Fruit fly (Drosophila melanogaster) whole organism, embryonic: ENCODE results near the gene CG33640.

ENCODE experiments used
- Asciz ChIP-seq: fragments of 200-800 bp; sonication (Bioruptor generic); optimal IDR thresholded peaks from 2 replicates; lab custom pipeline; 2017; ENCODE audit warnings: missing biosample characterization, mild to moderate bottlenecking, missing genetic modification characterization, missing genetic modification reagents
- Atf3 ChIP-seq: fragments of 200-800 bp; sonication (Bioruptor generic); optimal IDR thresholded peaks from 3 replicates; lab custom pipeline; 2016; ENCODE audit warnings: missing biosample characterization, missing genetic modification characterization
- Bteb2 ChIP-seq: fragments of 200-800 bp; sonication (Bioruptor generic); optimal IDR thresholded peaks from 2 replicates; lab custom pipeline; 2016; ENCODE audit warnings: missing biosample characterization, missing genetic modification characterization
- CG10462 ChIP-seq: fragments of 200-800 bp; sonication (Bioruptor generic); optimal IDR thresholded peaks from 2 replicates; lab custom pipeline; 2016; ENCODE audit warnings: missing biosample characterization, missing genetic modification characterization
- CG11560 ChIP-seq: fragments of 200-800 bp; sonication (Bioruptor generic); IDR thresholded peaks from 3 replicates; pipeline ENCODE4 v1.3.6; 2022; ENCODE audit warnings: missing biosample characterization, missing genetic modification characterization
- CG11696 ChIP-seq: fragments of 200-800 bp; sonication (Bioruptor generic); IDR thresholded peaks from 2 replicates; pipeline ENCODE4 v1.3.6; 2022; ENCODE audit warnings: missing biosample characterization, missing genetic modification characterization
- CG12219 ChIP-seq: fragments of 200-800 bp; sonication (Bioruptor generic); optimal IDR thresholded peaks from 3 replicates; lab custom pipeline; 2018; ENCODE audit warnings: missing biosample characterization, mild to moderate bottlenecking, missing genetic modification characterization
- CG12744 ChIP-seq: fragments of 200-800 bp; sonication (Bioruptor generic); optimal IDR thresholded peaks from 2 replicates; lab custom pipeline; 2016; ENCODE audit warnings: missing biosample characterization, missing genetic modification characterization
- CG14014 ChIP-seq: fragments of 200-800 bp; sonication (Bioruptor generic); IDR thresholded peaks from 2 replicates; pipeline ENCODE4 v1.3.6; 2022; ENCODE audit warnings: missing biosample characterization, missing genetic modification characterization
- CG14860 ChIP-seq: fragments of 200-800 bp; sonication (Bioruptor generic); IDR thresholded peaks from 3 replicates; pipeline ENCODE4 v1.3.6; 2022; ENCODE audit warnings: missing biosample characterization, missing genetic modification characterization; ENCODE audit not compliant: partially characterized antibody
- CG17186 ChIP-seq: fragments of 200-800 bp; sonication (Bioruptor generic); optimal IDR thresholded peaks from 3 replicates; lab custom pipeline; 2017; ENCODE audit warnings: missing biosample characterization, missing genetic modification reagents, missing genetic modification characterization
- CG17829 ChIP-seq: fragments of 200-800 bp; optimal IDR thresholded peaks from 2 replicates; lab custom pipeline; 2019; ENCODE audit warnings: missing biosample characterization, mild to moderate bottlenecking, missing genetic modification characterization, moderate library complexity
- CG18476 ChIP-seq: fragments of 200-800 bp; sonication (Bioruptor generic); optimal IDR thresholded peaks from 2 replicates; lab custom pipeline; 2016; ENCODE audit warnings: missing biosample characterization, mild to moderate bottlenecking, missing genetic modification characterization
- CG31365 ChIP-seq: fragments of 200-800 bp; sonication (Bioruptor generic); optimal IDR thresholded peaks from 2 replicates; lab custom pipeline; 2018; ENCODE audit warnings: missing biosample characterization, mild to moderate bottlenecking, missing genetic modification characterization
- CG33557 ChIP-seq: fragments of 200-800 bp; sonication (Bioruptor generic); optimal IDR thresholded peaks from 2 replicates; lab custom pipeline; 2019; ENCODE audit warnings: missing biosample characterization, mild to moderate bottlenecking, missing genetic modification characterization, moderate library complexity
- CG34224 ChIP-seq: fragments of 200-800 bp; sonication (Bioruptor generic); IDR thresholded peaks from 3 replicates; pipeline ENCODE4 v1.3.6; 2022; ENCODE audit warnings: missing biosample characterization, missing genetic modification characterization; ENCODE audit not compliant: partially characterized antibody
- CG4282 ChIP-seq: fragments of 200-800 bp; sonication (Bioruptor generic); optimal IDR thresholded peaks from 2 replicates; lab custom pipeline; 2016; ENCODE audit warnings: missing biosample characterization, missing genetic modification characterization
- CG4820 ChIP-seq: fragments of 200-800 bp; sonication (Bioruptor generic); optimal IDR thresholded peaks from 3 replicates; lab custom pipeline; 2016; ENCODE audit warnings: missing biosample characterization, missing genetic modification characterization
- CG6654 ChIP-seq: fragments of 200-800 bp; sonication (Bioruptor generic); optimal IDR thresholded peaks from 2 replicates; lab custom pipeline; 2017; ENCODE audit warnings: missing biosample characterization, mild to moderate bottlenecking, missing genetic modification characterization
- CG6791 ChIP-seq: fragments of 200-800 bp; sonication (Bioruptor generic); IDR thresholded peaks from 3 replicates; pipeline ENCODE4 v1.3.6; 2022; ENCODE audit warnings: missing biosample characterization, missing genetic modification characterization; ENCODE audit not compliant: partially characterized antibody
- CG8290 ChIP-seq, 3 experiments: fragments of 200-800 bp; sonication (Bioruptor generic); optimal IDR thresholded peaks; 2 replicates each; lab custom pipeline; 2016 to 2019; ENCODE audit warnings: missing biosample characterization in 3 of 3, missing genetic modification characterization in 3 of 3, mild to moderate bottlenecking in 2 of 3, moderate library complexity in 1 of 3
- CG8924 ChIP-seq: fragments of 200-800 bp; optimal IDR thresholded peaks from 3 replicates; lab custom pipeline; 2019; ENCODE audit warnings: missing biosample characterization, mild to moderate bottlenecking, missing genetic modification characterization, moderate library complexity
- CG9727 ChIP-seq: fragments of 200-800 bp; sonication (Bioruptor generic); optimal IDR thresholded peaks from 3 replicates; lab custom pipeline; 2017; ENCODE audit warnings: missing biosample characterization, mild to moderate bottlenecking, missing genetic modification characterization
- CTCF ChIP-seq: fragments of 200-800 bp; sonication (Bioruptor generic); optimal IDR thresholded peaks from 2 replicates; lab custom pipeline; 2017; ENCODE audit warnings: missing biosample characterization, mild to moderate bottlenecking, missing genetic modification characterization, moderate library complexity
- Dad ChIP-seq: fragments of 200-800 bp; sonication (Bioruptor generic); optimal IDR thresholded peaks from 3 replicates; lab custom pipeline; 2016; ENCODE audit warnings: missing biosample characterization, missing genetic modification characterization
- E2f2 ChIP-seq: fragments of 200-800 bp; sonication (Bioruptor generic); IDR thresholded peaks from 2 replicates; pipeline ENCODE4 v1.3.6; 2022; ENCODE audit warnings: missing biosample characterization, missing genetic modification characterization
- Hr78 ChIP-seq, 2 experiments: fragments of 200-800 bp in 1 of 2; fragments of >200 bp in 1 of 2; sonication (Bioruptor generic) in 1 of 2; optimal IDR thresholded peaks; 2 replicates each; lab custom pipeline; 2017 to 2019; ENCODE audit warnings: missing biosample characterization in 2 of 2, missing genetic modification characterization in 2 of 2, mild to moderate bottlenecking in 1 of 2, moderate library complexity in 1 of 2
- Med ChIP-seq: fragments of 200-800 bp; sonication (Bioruptor generic); peaks from one replicate; lab custom pipeline; 2016; ENCODE audit warnings: missing biosample characterization, missing genetic modification characterization, mild to moderate bottlenecking, inconsistent platforms, moderate library complexity
- Oaz ChIP-seq: fragments of 200-800 bp; sonication (Bioruptor generic); IDR thresholded peaks from 2 replicates; pipeline ENCODE4 v1.3.6; 2022; ENCODE audit warnings: missing biosample characterization, missing genetic modification characterization
- Pdp1 ChIP-seq, 2 experiments: fragments of 200-800 bp; sonication (Bioruptor generic); optimal IDR thresholded peaks; 3 replicates each; lab custom pipeline; 2016; ENCODE audit warnings: missing biosample characterization in 2 of 2, missing genetic modification characterization in 2 of 2, mild to moderate bottlenecking in 1 of 2, moderate library complexity in 1 of 2
- Xrp1 ChIP-seq: fragments of 200-800 bp; sonication (Bioruptor generic); IDR thresholded peaks from 2 replicates; pipeline ENCODE4 v1.3.6; 2022; ENCODE audit warnings: missing biosample characterization, missing genetic modification characterization
- ac ChIP-seq: fragments of 200-800 bp; sonication (Bioruptor generic); optimal IDR thresholded peaks from 3 replicates; lab custom pipeline; 2017; ENCODE audit warnings: missing biosample characterization, mild to moderate bottlenecking, missing genetic modification characterization
- al ChIP-seq: fragments of 200-800 bp; sonication (Bioruptor generic); IDR thresholded peaks from 2 replicates; pipeline ENCODE4 v1.3.6; 2022; ENCODE audit warnings: missing biosample characterization, missing genetic modification characterization
- bab2 ChIP-seq: fragments of 200-800 bp; sonication (Bioruptor generic); optimal IDR thresholded peaks from 2 replicates; lab custom pipeline; 2016; ENCODE audit warnings: missing biosample characterization, missing genetic modification characterization
- br ChIP-seq: fragments of >200 bp; optimal IDR thresholded peaks from 2 replicates; lab custom pipeline; 2017
- chif ChIP-seq, 2 experiments: fragments of 200-800 bp; sonication (Bioruptor generic); optimal IDR thresholded peaks; 3 replicates each; lab custom pipeline; 2016; ENCODE audit warnings: missing biosample characterization in 2 of 2, missing genetic modification characterization in 2 of 2
- dmrt99B ChIP-seq: fragments of 200-800 bp; sonication (Bioruptor generic); optimal IDR thresholded peaks from 2 replicates; lab custom pipeline; 2018; ENCODE audit warnings: missing biosample characterization, mild to moderate bottlenecking, missing genetic modification characterization, moderate library complexity
- ewg ChIP-seq: fragments of 200-800 bp; sonication (Bioruptor generic); optimal IDR thresholded peaks from 3 replicates; lab custom pipeline; 2017; ENCODE audit warnings: mild to moderate bottlenecking, missing biosample characterization, missing genetic modification reagents, missing genetic modification characterization
- fru ChIP-seq: fragments of >200 bp; optimal IDR thresholded peaks from 2 replicates; lab custom pipeline; 2017
- gt ChIP-seq: fragments of 200-800 bp; sonication (Bioruptor generic); IDR thresholded peaks from 2 replicates; pipeline ENCODE4 v1.3.6; 2022; ENCODE audit warnings: missing biosample characterization, missing genetic modification characterization
- odd ChIP-seq: fragments of 200-800 bp; sonication (Bioruptor generic); optimal IDR thresholded peaks from 2 replicates; lab custom pipeline; 2017; ENCODE audit warnings: missing biosample characterization, mild to moderate bottlenecking, missing genetic modification characterization
- pnt ChIP-seq: fragments of 200-800 bp; sonication (Bioruptor generic); optimal IDR thresholded peaks from 3 replicates; lab custom pipeline; 2016; ENCODE audit warnings: missing biosample characterization, missing genetic modification characterization
- psq ChIP-seq: fragments of 200-800 bp; sonication (Bioruptor generic); optimal IDR thresholded peaks from 2 replicates; lab custom pipeline; 2017; ENCODE audit warnings: missing biosample characterization, missing genetic modification characterization
- shn ChIP-seq: fragments of 200-800 bp; sonication (Bioruptor generic); optimal IDR thresholded peaks from 3 replicates; lab custom pipeline; 2016; ENCODE audit warnings: missing biosample characterization, missing genetic modification characterization
- slou ChIP-seq: fragments of 200-800 bp; sonication (Bioruptor generic); optimal IDR thresholded peaks from 3 replicates; lab custom pipeline; 2016; ENCODE audit warnings: missing biosample characterization, missing genetic modification characterization
- tap ChIP-seq: fragments of 200-800 bp; optimal IDR thresholded peaks from 3 replicates; lab custom pipeline; 2019; ENCODE audit warnings: missing biosample characterization, mild to moderate bottlenecking, missing genetic modification characterization, moderate library complexity
- toy ChIP-seq: fragments of 200-800 bp; sonication (Bioruptor generic); IDR thresholded peaks from 2 replicates; pipeline ENCODE4 v1.3.6; 2022; ENCODE audit warnings: missing biosample characterization, missing genetic modification characterization
- tup ChIP-seq: fragments of 200-800 bp; sonication (Bioruptor generic); optimal IDR thresholded peaks from 2 replicates; lab custom pipeline; 2016; ENCODE audit warnings: missing biosample characterization, mild to moderate bottlenecking, missing genetic modification characterization, moderate library complexity
- vfl ChIP-seq: fragments of 200-800 bp; sonication (Bioruptor generic); optimal IDR thresholded peaks from 2 replicates; lab custom pipeline; 2016; ENCODE audit warnings: missing biosample characterization, missing genetic modification characterization

Gene CG33640

dm6 chr2L:13547738-13548726 lies 20.4 kb downstream of the CG33640 start (continued):
- 0 out of 2 replicates have a peak, but pooled peaks have one; percentile 15 for TF ChIP-seq CG14014 (GFP tag; lab: Robert Waterston, UW)
- TF ChIP-seq Pdp1 (GFP tag; optimal IDR thresholded peaks at IDR 0.05; lab: Kevin White, UChicago): peak; percentile 66 to 95
- TF ChIP-seq psq (GFP tag; lab: Kevin White, UChicago): no peak
- TF ChIP-seq E2f2 (GFP tag; lab: Robert Waterston, UW): no peak
- TF ChIP-seq fru (lab: Kevin White, UChicago): no peak
- no peak for TF ChIP-seq CG4282 (GFP tag; lab: Kevin White, UChicago)
- no peak for TF ChIP-seq br (lab: Kevin White, UChicago)
- no peak for TF ChIP-seq CG33557 (GFP tag; lab: Kevin White, UChicago)
- TF ChIP-seq Med (GFP tag; lab: Kevin White, UChicago): peak; percentile 92
- TF ChIP-seq CG9727 (GFP tag; lab: Kevin White, UChicago): peak; percentile 99
- TF ChIP-seq tap (tag; lab: Kevin White, UChicago): no peak
- TF ChIP-seq CG4820 (GFP tag; lab: Kevin White, UChicago): no peak
- TF ChIP-seq CG6791 (GFP tag; lab: Robert Waterston, UW): peak; percentile 52; the same call in 2 of the 3 replicates
- peak; percentile 29 for TF ChIP-seq vfl (GFP tag; lab: Kevin White, UChicago)
- TF ChIP-seq CG34224: no peak
- TF ChIP-seq Asciz (GFP tag; lab: Kevin White, UChicago): no peak
- TF ChIP-seq Xrp1 (GFP tag; lab: Robert Waterston, UW): peak; percentile 18; the same call in 1 of the 2 replicates
- no peak for TF ChIP-seq CG17186 (GFP tag; lab: Kevin White, UChicago)
- TF ChIP-seq CG11696: no peak
- TF ChIP-seq gt (GFP tag; lab: Robert Waterston, UW): no peak
- TF ChIP-seq CG17829: peak; percentile 12
- TF ChIP-seq CG8924: peak; percentile 33
- TF ChIP-seq CG11560 (tag; lab: Robert Waterston, UW): no peak
- peak; percentile 10 for TF ChIP-seq CG10462 (GFP tag; lab: Kevin White, UChicago)
- no peak for TF ChIP-seq slou (GFP tag; lab: Kevin White, UChicago)
- no peak for TF ChIP-seq CG6654 (GFP tag; lab: Kevin White, UChicago)
- TF ChIP-seq pnt (GFP tag; lab: Kevin White, UChicago): peak; percentile 28
- TF ChIP-seq ac: no peak
- peak; percentile 32 for TF ChIP-seq CG18476
- TF ChIP-seq chif (GFP tag; optimal IDR thresholded peaks at IDR 0.05; lab: Kevin White, UChicago): peak; percentile 3 to 67
- peak; percentile 10 for TF ChIP-seq Bteb2 (GFP tag; lab: Kevin White, UChicago)
- no peak for TF ChIP-seq al (GFP tag; lab: Robert Waterston, UW)
- no peak for TF ChIP-seq CG12219
- TF ChIP-seq Oaz (GFP tag; lab: Robert Waterston, UW): no peak
- peak; percentile 57 for TF ChIP-seq dmrt99B (tag; lab: Kevin White, UChicago)
- peak; percentile 5 for TF ChIP-seq Dad
- no peak for TF ChIP-seq CG31365 (tag; lab: Kevin White, UChicago)
- peak in 1 of 2 experiments; percentile 35 for TF ChIP-seq Hr78 (GFP tag; optimal IDR thresholded peaks at IDR 0.05; lab: Kevin White, UChicago)
- TF ChIP-seq Atf3 (GFP tag; lab: Kevin White, UChicago): no peak
- TF ChIP-seq CG8290 (GFP tag; optimal IDR thresholded peaks at IDR 0.05; lab: Kevin White, UChicago): peak; percentile 41
- TF ChIP-seq CG8290 (tag; optimal IDR thresholded peaks at IDR 0.05; lab: Kevin White, UChicago): peak in 1 of 2 experiments; percentile 32
- no peak for TF ChIP-seq tup
- TF ChIP-seq toy (GFP tag; lab: Robert Waterston, UW): no peak
- TF ChIP-seq CTCF (GFP tag; lab: Kevin White, UChicago): no peak
- TF ChIP-seq CG12744 (GFP tag; lab: Kevin White, UChicago): no peak
- no peak for TF ChIP-seq CG14860 (GFP tag; lab: Robert Waterston, UW)
- peak; percentile 91 for TF ChIP-seq ewg
- TF ChIP-seq bab2 (GFP tag; lab: Kevin White, UChicago): peak; percentile 42
- no peak for TF ChIP-seq shn (GFP tag; lab: Kevin White, UChicago)
- TF ChIP-seq odd (GFP tag; lab: Kevin White, UChicago): no peak
